Worm (Caenorhabditis elegans) whole organism, midembryonic: ENCODE results near the gene hpr-17.

ENCODE experiments used
- flt-1 ChIP-seq: fragments of 200-800 bp; sonication (Bioruptor generic); IDR thresholded peaks from 2 replicates; pipeline ENCODE4 v1.3.6; 2022; ENCODE audit warnings: missing genetic modification characterization, missing compliant biosample characterization
- tab-1 ChIP-seq: fragments of 200-800 bp; sonication (Bioruptor generic); IDR thresholded peaks from 2 replicates; pipeline ENCODE4 v1.3.6; 2022; ENCODE audit warnings: missing genetic modification characterization, missing compliant biosample characterization
- ztf-29 ChIP-seq: fragments of 200-800 bp; sonication (Bioruptor generic); IDR thresholded peaks from 2 replicates; pipeline ENCODE4 v1.3.6; 2022; ENCODE audit warnings: missing genetic modification reagents, missing genetic modification characterization, missing compliant biosample characterization

DNA sequence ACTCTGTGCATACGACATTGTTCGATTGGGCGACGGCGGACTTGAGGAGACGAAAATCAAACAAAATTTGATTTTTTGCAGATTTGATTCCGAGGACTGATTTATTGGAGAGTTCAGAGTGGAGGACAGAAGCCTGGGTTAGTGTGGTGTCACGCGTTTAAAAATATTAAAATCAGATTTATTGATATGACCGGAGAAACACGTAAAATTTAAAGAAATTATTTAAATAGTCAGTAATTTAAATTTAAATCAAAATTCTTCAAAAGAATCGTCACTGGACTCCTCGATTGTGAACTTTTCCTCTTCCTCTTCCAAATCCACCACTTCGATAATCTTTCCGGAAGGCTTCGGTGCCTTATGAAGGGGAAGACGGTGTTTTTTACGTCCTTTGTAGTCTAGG lies 3.5 kb downstream of the hpr-17 start, which contains the start of gene spe-18:
- no peak for TF ChIP-seq tab-1 (GFP tag; lab: Robert Waterston, UW)
- no peak for TF ChIP-seq flt-1 (GFP tag; lab: Robert Waterston, UW)
- TF ChIP-seq ztf-29 (GFP tag; lab: Robert Waterston, UW), result no peak
